Fruit fly (Drosophila melanogaster): ENCODE measurements around the gene Pits.

Pits gene

dm6 chrX:12574666-12575202 lies 8.3 kb downstream of the Pits start:
- TF ChIP-seq dac (GFP tag; optimal IDR thresholded peaks at IDR 0.05): peak; percentile 87
- TF ChIP-seq CG9139 (GFP tag; optimal IDR thresholded peaks at IDR 0.05): peak; percentile 97
- TF ChIP-seq CG8119 (GFP tag; IDR thresholded peaks at IDR 0.05): peak; percentile 88
- peak; percentile 73 for TF ChIP-seq CG11762 (GFP tag; optimal IDR thresholded peaks at IDR 0.05; ENCODE audit: insufficient read depth)
- peak; percentile 91 for TF ChIP-seq CG10669 (GFP tag; optimal IDR thresholded peaks at IDR 0.05)
- TF ChIP-seq Smox (GFP tag; optimal IDR thresholded peaks at IDR 0.05): peak; percentile 64
- peak; percentile 80 for TF ChIP-seq Sox14 (GFP tag; optimal IDR thresholded peaks at IDR 0.05)
- peak; percentile 89 for TF ChIP-seq CG7368 (GFP tag; optimal IDR thresholded peaks at IDR 0.05)
- peak; percentile 94 for TF ChIP-seq CG6808 (GFP tag; optimal IDR thresholded peaks at IDR 0.05)
- peak; percentile 79 for TF ChIP-seq fd59A (GFP tag; optimal IDR thresholded peaks at IDR 0.05)
- peak; percentile 29 for TF ChIP-seq Blimp-1 (GFP tag; optimal IDR thresholded peaks at IDR 0.05)
- TF ChIP-seq spab (GFP tag; optimal IDR thresholded peaks at IDR 0.05): peak; percentile 90
- TF ChIP-seq Gug (GFP tag; IDR thresholded peaks at IDR 0.05): peak; percentile 57
- TF ChIP-seq net (GFP tag; optimal IDR thresholded peaks at IDR 0.05): peak; percentile 91
- peak; percentile 50 for TF ChIP-seq lz (GFP tag; optimal IDR thresholded peaks at IDR 0.05)
- peak; percentile 77 for TF ChIP-seq CG8632 (GFP tag; optimal IDR thresholded peaks at IDR 0.05)
- TF ChIP-seq CG31627 (GFP tag; optimal IDR thresholded peaks at IDR 0.05): peak; percentile 6
- TF ChIP-seq Eip93F (GFP tag; optimal IDR thresholded peaks at IDR 0.05): peak; percentile 45
- TF ChIP-seq Eip75B (GFP tag; optimal IDR thresholded peaks at IDR 0.05): peak; percentile 80
- peak; percentile 95 for TF ChIP-seq eg (GFP tag; IDR thresholded peaks at IDR 0.05)
- TF ChIP-seq Sox102F (GFP tag; optimal IDR thresholded peaks at IDR 0.05): peak; percentile 79
- peak; percentile 76 for TF ChIP-seq CG34406 (GFP tag; optimal IDR thresholded peaks at IDR 0.05)
- TF ChIP-seq CG6276 (GFP tag; optimal IDR thresholded peaks at IDR 0.05): peak; percentile 93
- no peak for TF ChIP-seq Ets21C (GFP tag; optimal IDR thresholded peaks at IDR 0.05)
- peak; percentile 27 for TF ChIP-seq Hr39 (GFP tag; optimal IDR thresholded peaks at IDR 0.05)
- peak; percentile 53 to 86 for TF ChIP-seq salr (GFP tag; optimal IDR thresholded peaks at IDR 0.05)
- TF ChIP-seq ss (GFP tag; optimal IDR thresholded peaks at IDR 0.05): peak; percentile 98 to 100
- peak; percentile 92 for TF ChIP-seq CG1621 (tag; optimal IDR thresholded peaks at IDR 0.05)
- no peak for TF ChIP-seq Sox15 (GFP tag; optimal IDR thresholded peaks at IDR 0.05)
- peak; percentile 96 for TF ChIP-seq CG16779 (tag; optimal IDR thresholded peaks at IDR 0.05)
- peak; percentile 97 for TF ChIP-seq CG6163 (GFP tag; IDR thresholded peaks at IDR 0.05)
- TF ChIP-seq CG10631 (GFP tag; optimal IDR thresholded peaks at IDR 0.05): peak; percentile 63
- TF ChIP-seq CG11902 (GFP tag; optimal IDR thresholded peaks at IDR 0.05): peak; percentile 16
- peak; percentile 80 for TF ChIP-seq CG32006 (GFP tag; optimal IDR thresholded peaks at IDR 0.05)
- TF ChIP-seq Hr38 (GFP tag; optimal IDR thresholded peaks at IDR 0.05): no peak
- TF ChIP-seq Met (GFP tag; optimal IDR thresholded peaks at IDR 0.05): peak; percentile 59
- TF ChIP-seq pdm3 (GFP tag; optimal IDR thresholded peaks at IDR 0.05): peak; percentile 82
- peak; percentile 94 for TF ChIP-seq Eip78C (GFP tag)
- TF ChIP-seq CG11294 (GFP tag; IDR thresholded peaks at IDR 0.05): peak; percentile 40; the same call in 1 of the 2 replicates
- TF ChIP-seq topi (GFP tag; optimal IDR thresholded peaks at IDR 0.05): peak; percentile 69
- TF ChIP-seq CG8319 (GFP tag; optimal IDR thresholded peaks at IDR 0.05): peak; percentile 59
- peak; percentile 81 for TF ChIP-seq fd85E (GFP tag; optimal IDR thresholded peaks at IDR 0.05)
- TF ChIP-seq esn (GFP tag; optimal IDR thresholded peaks at IDR 0.05): peak; percentile 54
- TF ChIP-seq CG4318 (GFP tag; optimal IDR thresholded peaks at IDR 0.05): peak; percentile 1
- peak; percentile 74 for TF ChIP-seq achi (GFP tag; optimal IDR thresholded peaks at IDR 0.05)
- peak; percentile 92 for TF ChIP-seq Lpt (GFP tag; optimal IDR thresholded peaks at IDR 0.05)
- peak; percentile 44 for TF ChIP-seq Hr4 (GFP tag; optimal IDR thresholded peaks at IDR 0.05)
- peak; percentile 18 for TF ChIP-seq fkh (GFP tag; optimal IDR thresholded peaks at IDR 0.05)
- TF ChIP-seq CG3919 (GFP tag; optimal IDR thresholded peaks at IDR 0.05): peak; percentile 85
- peak; percentile 72 for TF ChIP-seq CG3032 (tag; optimal IDR thresholded peaks at IDR 0.05)
- peak; percentile 62 for TF ChIP-seq OdsH (GFP tag; optimal IDR thresholded peaks at IDR 0.05)

Measured in whole organism, prepupa.